Worm (Caenorhabditis elegans): Measurements from ENCODE around the gene C01G5.25.

The C01G5.25 gene

DNA sequence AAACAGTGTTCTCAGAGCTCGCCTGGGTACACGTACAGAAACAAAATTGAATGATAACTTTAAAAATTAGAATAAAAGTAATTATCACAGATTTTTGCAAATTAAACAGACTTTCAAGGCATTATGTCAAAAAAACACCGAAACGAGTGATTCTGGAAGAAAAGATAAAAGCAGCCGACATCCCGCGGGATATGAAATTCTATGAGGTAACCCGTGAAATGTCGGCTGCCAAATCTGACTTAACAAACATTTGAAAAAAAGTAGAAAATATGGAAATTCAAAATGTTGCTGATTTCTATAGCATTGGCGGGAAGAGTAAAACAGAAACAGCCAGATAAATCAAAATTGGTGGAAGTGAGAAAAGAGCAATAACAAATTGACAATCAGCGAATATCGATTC lies 24.1 kb downstream of the C01G5.25 start:
- TF ChIP-seq flt-1 (GFP tag; IDR thresholded peaks at IDR 0.05) (no peak), ref-1 (GFP tag; conservative IDR thresholded peaks at IDR 0.05) (no peak), tab-1 (GFP tag; IDR thresholded peaks at IDR 0.05) (no peak), klf-2 (GFP tag; conservative IDR thresholded peaks at IDR 0.05) (no peak), ztf-29 (GFP tag; IDR thresholded peaks at IDR 0.05) (no peak), med-1 (GFP tag; optimal IDR thresholded peaks at IDR 0.05; ENCODE audit: insufficient read depth) (no peak), ztf-23 (GFP tag; IDR thresholded peaks at IDR 0.05) (no peak), cog-1 (tag; optimal IDR thresholded peaks at IDR 0.05) (no peak), T22C8.4 (GFP tag; IDR thresholded peaks at IDR 0.05) (no peak)

DNA sequence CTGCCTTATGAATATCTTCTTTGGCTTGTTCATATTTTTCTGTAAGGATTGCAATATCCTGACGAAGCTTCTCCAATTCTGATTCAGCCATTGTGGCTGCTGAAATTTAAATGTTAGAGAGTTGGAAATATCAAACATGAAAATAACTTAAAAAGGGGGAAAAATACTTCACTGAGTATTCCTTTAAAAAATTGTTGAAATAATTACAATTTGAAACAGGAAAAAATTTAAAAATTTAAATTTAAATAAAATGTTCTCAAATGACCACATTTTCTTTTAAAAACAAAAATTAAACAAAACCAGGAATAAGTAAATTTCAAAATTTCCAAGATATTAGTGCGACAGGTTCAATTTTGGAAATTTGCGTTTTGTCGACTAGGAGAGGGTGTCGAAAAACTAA lies 30.8 kb downstream of the C01G5.25 start, which contains the start of gene bicd-1:
bicd-1 (minus strand) TSS at position 101 of the 400 bp plus-strand sequence.
- TF ChIP-seq ztf-29 (GFP tag; IDR thresholded peaks at IDR 0.05) (no peak), ref-1 (GFP tag; conservative IDR thresholded peaks at IDR 0.05) (no peak), klf-2 (GFP tag; conservative IDR thresholded peaks at IDR 0.05) (no peak), cog-1 (tag; optimal IDR thresholded peaks at IDR 0.05) (no peak), tab-1 (GFP tag; IDR thresholded peaks at IDR 0.05) (no peak), flt-1 (GFP tag; IDR thresholded peaks at IDR 0.05) (no peak), med-1 (GFP tag; optimal IDR thresholded peaks at IDR 0.05; ENCODE audit: insufficient read depth) (no peak), T22C8.4 (GFP tag; IDR thresholded peaks at IDR 0.05) (no peak), ztf-23 (GFP tag; IDR thresholded peaks at IDR 0.05) (no peak)

DNA sequence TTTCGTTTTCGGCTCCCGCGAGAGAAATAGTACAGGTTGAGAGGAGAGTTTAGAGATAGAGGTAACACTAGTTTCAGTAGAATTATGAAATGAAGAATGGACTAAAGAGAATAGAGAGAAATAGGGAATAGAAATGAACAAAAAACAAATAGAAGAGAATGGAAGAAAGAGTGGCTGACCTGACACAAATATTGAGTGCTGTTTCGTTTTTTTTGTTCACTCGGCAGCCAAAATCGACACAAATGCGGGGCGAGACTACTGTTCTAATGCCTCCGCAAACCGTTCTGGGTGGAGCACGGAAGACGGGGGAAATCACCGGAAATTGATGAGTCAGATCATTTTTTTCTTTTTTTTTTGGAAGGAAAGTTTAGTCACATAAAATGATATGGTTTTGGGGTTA lies 31.2 kb downstream of the C01G5.25 start:
- TF ChIP-seq med-1 (GFP tag; optimal IDR thresholded peaks at IDR 0.05; ENCODE audit: insufficient read depth) (no peak), ref-1 (GFP tag; conservative IDR thresholded peaks at IDR 0.05) (no peak), flt-1 (GFP tag; IDR thresholded peaks at IDR 0.05) (no peak), T22C8.4 (GFP tag; IDR thresholded peaks at IDR 0.05) (no peak), tab-1 (GFP tag; IDR thresholded peaks at IDR 0.05) (no peak), ztf-23 (GFP tag; IDR thresholded peaks at IDR 0.05) (no peak), ztf-29 (GFP tag; IDR thresholded peaks at IDR 0.05) (no peak), klf-2 (GFP tag; conservative IDR thresholded peaks at IDR 0.05) (no peak), cog-1 (tag; optimal IDR thresholded peaks at IDR 0.05) (no peak)

DNA sequence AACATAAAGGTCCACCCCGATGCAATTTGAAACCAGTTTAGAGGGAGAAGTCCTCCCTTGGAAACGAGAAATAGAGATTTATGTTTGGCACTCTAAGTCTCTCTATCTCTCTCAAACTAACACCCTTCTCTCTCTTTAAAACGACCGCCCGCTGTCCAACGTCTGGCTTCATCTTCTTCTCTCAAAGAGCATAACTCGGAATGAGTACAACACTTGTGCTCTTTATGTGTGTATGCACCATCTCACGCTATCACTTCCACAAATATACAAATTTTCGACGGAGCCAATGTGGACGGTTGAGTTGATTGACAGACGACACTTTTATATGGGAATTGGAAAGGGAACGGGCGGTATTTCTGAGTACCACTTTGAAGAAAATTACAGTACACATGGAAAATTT lies 32.9 kb downstream of the C01G5.25 start:
- no peak for TF ChIP-seq ztf-23 (GFP tag; IDR thresholded peaks at IDR 0.05)
- no peak for TF ChIP-seq med-1 (GFP tag; optimal IDR thresholded peaks at IDR 0.05; ENCODE audit: insufficient read depth)
- TF ChIP-seq T22C8.4 (GFP tag; IDR thresholded peaks at IDR 0.05): no peak
- no peak for TF ChIP-seq cog-1 (tag; optimal IDR thresholded peaks at IDR 0.05)
- TF ChIP-seq klf-2 (GFP tag; conservative IDR thresholded peaks at IDR 0.05): no peak
- TF ChIP-seq tab-1 (GFP tag; IDR thresholded peaks at IDR 0.05): no peak
- no peak for TF ChIP-seq ref-1 (GFP tag; conservative IDR thresholded peaks at IDR 0.05)
- TF ChIP-seq ztf-29 (GFP tag; IDR thresholded peaks at IDR 0.05): no peak
- no peak for TF ChIP-seq flt-1 (GFP tag; IDR thresholded peaks at IDR 0.05)

DNA sequence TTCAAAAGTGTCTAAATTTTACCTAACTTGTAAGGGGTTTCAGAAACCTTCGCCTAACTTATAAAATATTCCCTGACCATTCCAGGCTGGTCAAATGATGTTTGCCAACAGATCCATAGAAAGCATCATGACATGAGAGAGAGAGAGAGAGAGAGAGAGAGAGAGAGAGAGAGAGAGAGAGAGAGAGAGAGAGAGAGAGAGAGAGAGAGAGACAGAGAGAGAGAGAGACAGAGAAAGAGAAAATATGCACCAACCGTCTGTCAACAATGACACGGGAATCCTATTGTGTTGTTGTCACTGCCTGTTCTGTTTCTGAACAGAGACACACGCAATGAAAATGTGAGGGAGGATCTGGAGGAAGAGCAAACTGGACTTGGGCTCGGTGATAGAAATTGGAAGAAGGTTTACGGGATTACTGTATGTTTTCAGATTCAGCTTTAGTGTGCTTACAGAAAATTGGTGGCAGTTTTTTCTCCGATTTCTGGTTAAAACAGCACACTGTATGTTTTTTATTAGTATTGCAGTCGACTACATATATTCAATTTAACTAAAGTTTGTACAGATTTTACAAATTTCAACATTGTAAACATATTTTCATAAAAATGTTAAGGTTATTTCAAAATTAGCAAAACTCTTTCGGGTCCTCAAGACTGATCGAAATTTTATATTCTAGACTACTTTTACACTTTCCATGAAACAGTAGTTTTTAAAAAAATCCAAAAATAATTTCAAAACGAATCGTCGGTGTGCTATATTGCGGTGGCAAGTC lies 34.7 kb downstream of the C01G5.25 start:
- TF ChIP-seq ztf-29 (GFP tag; IDR thresholded peaks at IDR 0.05): no peak
- TF ChIP-seq cog-1 (tag; optimal IDR thresholded peaks at IDR 0.05): no peak
- TF ChIP-seq klf-2 (GFP tag; conservative IDR thresholded peaks at IDR 0.05): no peak
- TF ChIP-seq T22C8.4 (GFP tag; IDR thresholded peaks at IDR 0.05): no peak
- TF ChIP-seq ref-1 (GFP tag; conservative IDR thresholded peaks at IDR 0.05): no peak
- TF ChIP-seq flt-1 (GFP tag; IDR thresholded peaks at IDR 0.05): no peak
- no peak for TF ChIP-seq ztf-23 (GFP tag; IDR thresholded peaks at IDR 0.05)
- TF ChIP-seq tab-1 (GFP tag; IDR thresholded peaks at IDR 0.05): no peak
- no peak for TF ChIP-seq med-1 (GFP tag; optimal IDR thresholded peaks at IDR 0.05; ENCODE audit: insufficient read depth)

DNA sequence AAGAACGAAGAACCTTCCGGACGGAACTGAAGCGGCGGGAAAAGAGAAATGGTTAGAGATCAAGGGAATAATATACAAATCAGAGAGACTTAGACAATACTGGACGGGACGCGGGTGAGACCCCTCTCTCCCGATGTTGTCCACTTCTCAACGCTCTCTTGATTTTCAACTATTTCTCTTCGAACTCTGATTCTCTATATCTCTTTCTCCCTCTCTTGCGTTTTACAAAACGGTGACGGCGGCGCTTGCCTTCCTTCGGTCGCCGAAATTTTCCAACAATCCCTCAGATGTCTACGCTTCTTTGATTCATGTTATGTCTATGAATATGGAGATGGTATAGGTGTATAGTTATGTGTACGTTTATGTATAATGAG lies 35.2 kb downstream of the C01G5.25 start:
- TF ChIP-seq T22C8.4 (GFP tag; IDR thresholded peaks at IDR 0.05) (no peak), cog-1 (tag; optimal IDR thresholded peaks at IDR 0.05) (peak; percentile 1)

DNA sequence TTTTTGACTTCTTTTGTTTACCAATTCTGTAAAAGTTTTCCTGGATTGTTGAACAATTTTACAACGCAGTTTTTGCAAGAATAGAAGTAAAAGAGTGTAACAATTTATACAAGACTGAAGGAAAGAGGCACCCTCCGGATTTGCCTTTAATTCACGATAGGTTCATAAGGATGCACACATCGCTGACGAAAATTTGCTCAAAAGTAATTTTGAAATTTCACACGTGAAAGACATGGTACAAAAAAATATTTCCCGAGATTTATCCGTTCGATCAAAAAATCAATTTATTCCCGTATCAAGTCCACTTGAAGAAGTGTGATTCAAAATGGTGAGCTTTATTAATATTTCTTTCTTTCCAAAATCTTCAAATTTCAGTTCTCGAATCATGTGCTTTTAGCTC lies 36.4 kb downstream of the C01G5.25 start, which contains the start of gene C43G2.3:
C43G2.3 (plus strand) TSS at position 301 of the 400 bp plus-strand sequence.
- TF ChIP-seq ref-1 (GFP tag; conservative IDR thresholded peaks at IDR 0.05) (no peak), klf-2 (GFP tag; conservative IDR thresholded peaks at IDR 0.05) (no peak), flt-1 (GFP tag; IDR thresholded peaks at IDR 0.05) (no peak), ztf-23 (GFP tag; IDR thresholded peaks at IDR 0.05) (no peak)

DNA sequence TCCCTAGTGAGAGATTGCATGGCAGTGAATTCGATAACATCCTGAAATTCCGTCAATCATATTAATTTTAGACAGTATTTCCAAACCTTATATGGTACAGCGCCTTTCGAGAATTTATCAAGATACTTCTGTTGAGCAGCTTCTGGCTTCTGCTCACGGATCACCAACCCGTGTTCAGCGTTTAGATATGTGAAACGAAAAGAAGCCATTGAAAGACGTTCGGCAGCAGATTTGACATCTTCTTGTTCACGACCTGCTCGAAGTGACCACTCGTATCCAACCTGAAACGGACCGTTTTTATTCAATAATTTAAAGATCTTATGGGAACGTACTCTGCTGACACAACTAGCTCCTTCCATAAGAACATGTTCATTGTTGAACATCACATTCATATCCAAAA lies 40.2 kb downstream of the C01G5.25 start:
- no peak for TF ChIP-seq klf-2 (GFP tag; conservative IDR thresholded peaks at IDR 0.05)
- TF ChIP-seq ref-1 (GFP tag; conservative IDR thresholded peaks at IDR 0.05): no peak
- TF ChIP-seq cog-1 (tag; optimal IDR thresholded peaks at IDR 0.05): no peak
- no peak for TF ChIP-seq ztf-23 (GFP tag; IDR thresholded peaks at IDR 0.05)
- no peak for TF ChIP-seq tab-1 (GFP tag; IDR thresholded peaks at IDR 0.05)

DNA sequence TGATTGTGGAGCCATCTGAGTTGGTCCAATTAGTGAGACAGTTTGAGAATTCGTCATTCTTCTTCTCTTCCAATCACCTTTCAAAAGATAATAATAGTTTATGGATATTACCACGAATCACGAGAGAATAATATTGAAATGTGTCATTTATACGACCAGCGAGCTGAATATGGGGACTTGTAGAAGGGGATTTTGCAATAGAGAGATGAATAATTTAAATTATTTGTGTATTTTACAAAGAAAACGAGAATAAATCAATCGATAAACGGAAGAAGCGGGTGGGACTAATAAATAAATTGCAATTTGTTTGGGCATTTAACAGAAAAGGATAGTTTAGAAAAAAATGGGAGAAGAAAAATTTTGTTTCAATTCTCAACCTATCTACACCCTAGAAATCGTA lies 41.1 kb downstream of the C01G5.25 start, which contains the start of gene odr-8:
odr-8 (minus strand) TSS at position 101 of the 400 bp plus-strand sequence.
- TF ChIP-seq med-1 (GFP tag; optimal IDR thresholded peaks at IDR 0.05; ENCODE audit: insufficient read depth): no peak
- TF ChIP-seq ztf-29 (GFP tag; IDR thresholded peaks at IDR 0.05): no peak
- TF ChIP-seq cog-1 (tag; optimal IDR thresholded peaks at IDR 0.05): no peak
- TF ChIP-seq T22C8.4 (GFP tag; IDR thresholded peaks at IDR 0.05): no peak
- TF ChIP-seq ref-1 (GFP tag; conservative IDR thresholded peaks at IDR 0.05): no peak
- no peak for TF ChIP-seq flt-1 (GFP tag; IDR thresholded peaks at IDR 0.05)
- TF ChIP-seq ztf-23 (GFP tag; IDR thresholded peaks at IDR 0.05): no peak

DNA sequence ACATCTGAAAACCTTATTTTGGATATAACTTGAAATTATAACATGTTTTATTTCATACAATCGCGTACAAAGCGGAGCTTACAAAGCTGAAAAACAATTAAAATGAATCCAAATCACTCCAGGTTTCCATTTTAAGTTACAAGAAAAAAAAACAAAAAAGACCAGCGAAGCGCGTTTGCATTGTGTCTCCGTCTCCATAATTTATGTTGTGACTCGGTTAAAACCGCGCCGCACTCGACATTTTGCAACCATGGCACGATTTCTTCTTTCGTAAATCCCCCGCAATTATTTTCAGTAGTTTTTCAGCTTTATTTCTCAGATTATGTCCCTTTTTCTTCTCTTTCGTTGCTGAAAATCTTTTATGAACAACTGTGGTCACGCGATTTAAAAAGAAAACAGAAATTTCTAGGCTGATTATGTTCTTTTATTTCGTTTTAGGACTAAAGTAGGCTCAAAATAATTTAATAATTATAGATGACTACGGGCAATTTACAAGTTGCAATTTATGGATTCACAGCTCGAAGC lies 44.0 kb downstream of the C01G5.25 start, which contains the start of the genes F38A5.2 and dnj-11:
F38A5.2 (minus strand) TSS at position 4 of the 525 bp plus-strand sequence.
dnj-11 (plus strand) TSS at position 475 of the 525 bp plus-strand sequence.
- 0 out of 2 replicates have a peak, but pooled peaks have one; percentile 19 for TF ChIP-seq flt-1 (GFP tag; IDR thresholded peaks at IDR 0.05)
- TF ChIP-seq klf-2 (GFP tag; conservative IDR thresholded peaks at IDR 0.05): no peak
- peak; percentile 59; the same call in 1 of the 2 replicates for TF ChIP-seq ztf-23 (GFP tag; IDR thresholded peaks at IDR 0.05)
- TF ChIP-seq cog-1 (tag; optimal IDR thresholded peaks at IDR 0.05): peak; percentile 19
